Worm (Caenorhabditis elegans): ENCODE data around the gene hrpk-2.

The hrpk-2 gene

DNA sequence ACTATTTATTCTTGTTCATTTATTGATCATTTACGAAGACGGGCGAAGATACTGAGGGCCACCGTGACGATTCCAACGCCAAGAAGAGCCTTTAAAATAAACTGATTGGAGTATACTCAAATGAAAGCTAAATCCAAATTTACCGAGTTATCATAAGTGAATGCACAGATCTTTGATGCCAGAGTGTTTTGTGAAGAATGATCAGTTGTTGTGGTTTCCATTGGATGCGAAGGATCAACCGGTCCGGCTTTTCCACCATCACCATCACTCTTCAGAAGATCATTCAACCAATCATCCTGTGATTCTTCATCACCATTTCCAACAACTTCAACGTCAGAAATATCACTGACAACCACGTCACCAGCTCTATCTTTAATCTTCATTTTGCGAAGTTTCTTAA lies 9.7 kb upstream of the hrpk-2 start (continued):
- TF ChIP-seq T20F7.1 (GFP tag; optimal IDR thresholded peaks at IDR 0.05): no peak
- no peak for TF ChIP-seq ZK546.5 (tag; optimal IDR thresholded peaks at IDR 0.05)
- no peak for TF ChIP-seq dmd-6 (GFP tag; IDR thresholded peaks at IDR 0.05)
- TF ChIP-seq saeg-2 (GFP tag; IDR thresholded peaks at IDR 0.05): 0 out of 2 replicates have a peak, but pooled peaks have one; percentile 19
- TF ChIP-seq egl-43 (GFP tag; IDR thresholded peaks at IDR 0.05): peak; percentile 51; the same call in 1 of the 2 replicates
- TF ChIP-seq R02D3.7 (tag; optimal IDR thresholded peaks at IDR 0.05): no peak
- 0 out of 2 replicates have a peak, but pooled peaks have one; percentile 12 for TF ChIP-seq mdt-29 (GFP tag; IDR thresholded peaks at IDR 0.05)
- TF ChIP-seq nhr-48 (tag; optimal IDR thresholded peaks at IDR 0.05): no peak
- TF ChIP-seq ceh-32 (tag; optimal IDR thresholded peaks at IDR 0.05; ENCODE audit: poor library complexity): no peak
- TF ChIP-seq snpc-1.2 (GFP tag; IDR thresholded peaks at IDR 0.05): no peak; the same call in 1 of the 2 replicates
- no peak for TF ChIP-seq daf-8 (GFP tag; IDR thresholded peaks at IDR 0.05)
- no peak for TF ChIP-seq nhr-25 (tag; optimal IDR thresholded peaks at IDR 0.05; ENCODE audit: borderline replicate concordance, insufficient read depth)
- no peak for TF ChIP-seq aly-2 (tag; optimal IDR thresholded peaks at IDR 0.05)
- TF ChIP-seq D1046.2 (GFP tag; IDR thresholded peaks at IDR 0.05): no peak
- TF ChIP-seq ces-1 (GFP tag; optimal IDR thresholded peaks at IDR 0.05): no peak
- no peak for TF ChIP-seq tra-1 (GFP tag; IDR thresholded peaks at IDR 0.05)
- no peak for TF ChIP-seq F49E8.2 (tag; optimal IDR thresholded peaks at IDR 0.05; ENCODE audit: borderline replicate concordance)
- TF ChIP-seq unc-130 (GFP tag; optimal IDR thresholded peaks at IDR 0.05): no peak
- peak; percentile 83 for TF ChIP-seq duxl-1 (tag; optimal IDR thresholded peaks at IDR 0.05; ENCODE audit: poor library complexity)
- peak; percentile 67; the same call in 1 of the 2 replicates for TF ChIP-seq nhr-42 (GFP tag; IDR thresholded peaks at IDR 0.05)
- TF ChIP-seq egl-27 (tag; optimal IDR thresholded peaks at IDR 0.05): no peak
- TF ChIP-seq zfp-3 (GFP tag; conservative IDR thresholded peaks at IDR 0.05): peak; percentile 71; the same call in 1 of the 2 replicates
- no peak for TF ChIP-seq pha-4 (GFP tag; IDR thresholded peaks at IDR 0.05)
- no peak for TF ChIP-seq pha-4 (tag; optimal IDR thresholded peaks at IDR 0.05)
- no peak for TF ChIP-seq mxl-2 (GFP tag; conservative IDR thresholded peaks at IDR 0.05)
- TF ChIP-seq T26A8.4 (GFP tag; IDR thresholded peaks at IDR 0.05): 0 out of 2 replicates have a peak, but pooled peaks have one; percentile 29
- TF ChIP-seq daf-16 (GFP tag; optimal IDR thresholded peaks at IDR 0.05): no peak
- no peak for TF ChIP-seq daf-16 (tag; optimal IDR thresholded peaks at IDR 0.05)
- peak; percentile 44; the same call in 1 of the 2 replicates for TF ChIP-seq lin-38 (GFP tag; IDR thresholded peaks at IDR 0.05)
- TF ChIP-seq unc-62 (GFP tag; optimal IDR thresholded peaks at IDR 0.05 in 1 of 2): no peak
- no peak for TF ChIP-seq unc-62 (tag; optimal IDR thresholded peaks at IDR 0.05)
- no peak for TF ChIP-seq F37D6.2 (tag; optimal IDR thresholded peaks at IDR 0.05)
- TF ChIP-seq lin-29 (GFP tag; IDR thresholded peaks at IDR 0.05): no peak
- TF ChIP-seq pqm-1 (tag; optimal IDR thresholded peaks at IDR 0.05): no peak
- no peak for TF ChIP-seq dpl-1 (GFP tag; optimal IDR thresholded peaks at IDR 0.05)
- TF ChIP-seq nhr-76 (tag; optimal IDR thresholded peaks at IDR 0.05): no peak
- no peak for TF ChIP-seq fkh-10 (GFP tag; optimal IDR thresholded peaks at IDR 0.05)
- TF ChIP-seq nhr-10 (tag; optimal IDR thresholded peaks at IDR 0.05): no peak
- TF ChIP-seq ztf-7 (tag; optimal IDR thresholded peaks at IDR 0.05): no peak
- TF ChIP-seq ztf-11 (tag; optimal IDR thresholded peaks at IDR 0.05): no peak
- no peak for TF ChIP-seq attf-4 (tag; optimal IDR thresholded peaks at IDR 0.05)
- TF ChIP-seq set-16 (GFP tag; IDR thresholded peaks at IDR 0.05): no peak
- no peak for TF ChIP-seq ceh-44 (GFP tag; IDR thresholded peaks at IDR 0.05)
- no peak for TF ChIP-seq ceh-28 (tag; optimal IDR thresholded peaks at IDR 0.05)
- peak; percentile 39 for TF ChIP-seq hlh-11 (tag; optimal IDR thresholded peaks at IDR 0.05)
- peak in 1 of 2 experiments; percentile 7 for TF ChIP-seq hif-1 (tag; optimal IDR thresholded peaks at IDR 0.05)
- no peak for TF ChIP-seq F26F4.8 (GFP tag; conservative IDR thresholded peaks at IDR 0.05)
- no peak for TF ChIP-seq rbr-2 (tag; optimal IDR thresholded peaks at IDR 0.05)
- no peak for TF ChIP-seq cey-2 (tag; optimal IDR thresholded peaks at IDR 0.05; ENCODE audit: borderline replicate concordance, insufficient read depth)
- peak; percentile 29 for TF ChIP-seq mes-2 (tag; optimal IDR thresholded peaks at IDR 0.05; ENCODE audit: poor library complexity, severe bottlenecking)
- no peak for TF ChIP-seq jun-1 (tag; optimal IDR thresholded peaks at IDR 0.05)
